Worm (Caenorhabditis elegans): ENCODE data around the gene ZC239.3.

DNA sequence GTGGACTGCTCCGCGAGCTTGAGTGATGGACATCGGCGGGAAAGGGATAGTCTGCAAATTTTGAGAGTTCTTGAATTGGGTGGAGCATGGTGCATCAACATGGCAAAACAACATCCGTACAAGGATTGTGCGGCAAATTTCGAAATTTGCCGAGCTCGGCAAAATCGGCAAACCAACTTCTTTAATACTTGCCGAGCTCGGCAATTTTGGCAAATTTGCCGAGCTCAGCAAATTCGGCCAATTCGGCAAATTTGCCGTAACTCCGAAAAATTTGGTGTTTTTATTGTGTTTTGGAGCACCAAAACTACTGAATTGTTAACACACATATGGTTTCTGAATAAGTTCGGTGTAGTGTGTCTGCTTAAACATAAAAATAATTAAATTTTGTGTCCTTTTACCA is 45.8 kb upstream of the ZC239.3 start, which contains the start of gene fbxc-55:
- TF ChIP-seq him-1 (tag; optimal IDR thresholded peaks at IDR 0.05) (no peak), dao-5 (tag; optimal IDR thresholded peaks at IDR 0.05) (no peak), W03F9.2 (tag; optimal IDR thresholded peaks at IDR 0.05) (no peak)
